Worm (Caenorhabditis elegans) whole organism, midembryonic: ENCODE results near the gene gyg-1.

Experiments used
- T22C8.4 ChIP-seq: fragments of 200-800 bp; sonication (Bioruptor generic); IDR thresholded peaks from 2 replicates; pipeline ENCODE4 v1.3.6; 2022; ENCODE audit warnings: missing genetic modification characterization, missing compliant biosample characterization
- flt-1 ChIP-seq: fragments of 200-800 bp; sonication (Bioruptor generic); IDR thresholded peaks from 2 replicates; pipeline ENCODE4 v1.3.6; 2022; ENCODE audit warnings: missing genetic modification characterization, missing compliant biosample characterization
- med-1 ChIP-seq: sonication (generic microtip); optimal IDR thresholded peaks from 2 replicates; lab custom pipeline; 2017; ENCODE audit warnings: missing genetic modification characterization, mild to moderate bottlenecking, missing compliant biosample characterization, antibody characterized with exemption, missing genetic modification reagents; ENCODE audit not compliant: insufficient read depth
- ref-1 ChIP-seq: fragments of 200-800 bp; sonication (Bioruptor generic); conservative IDR thresholded peaks from 2 replicates; pipeline ENCODE4 v1.3.6; 2022; ENCODE audit warnings: missing genetic modification reagents, missing genetic modification characterization, missing compliant biosample characterization
- ztf-23 ChIP-seq: fragments of 200-800 bp; sonication (Bioruptor generic); IDR thresholded peaks from 2 replicates; pipeline ENCODE4 v1.3.6; 2022; ENCODE audit warnings: missing genetic modification reagents, missing genetic modification characterization, missing compliant biosample characterization
- ztf-29 ChIP-seq: fragments of 200-800 bp; sonication (Bioruptor generic); IDR thresholded peaks from 2 replicates; pipeline ENCODE4 v1.3.6; 2022; ENCODE audit warnings: missing genetic modification reagents, missing genetic modification characterization, missing compliant biosample characterization

- TF ChIP-seq ztf-29 (no peak), ref-1 (no peak), flt-1 (GFP tag; lab: Robert Waterston, UW) (no peak), med-1 (GFP tag; lab: Kevin White, UChicago) (no peak), T22C8.4 (GFP tag; lab: Robert Waterston, UW) (no peak), ztf-23 (GFP tag; lab: Robert Waterston, UW) (no peak)
Measured at ce11 chrX:3534218-3534617, 3.2 kb upstream of the gyg-1 start.
